Worm (Caenorhabditis elegans): Measurements from ENCODE around the gene str-78.
"Not testable (repeated sequence)": the region's sequence is repeated elsewhere in the genome, so short reads cannot be mapped to it uniquely, and the experiment has no call there.

str-78 gene

DNA sequence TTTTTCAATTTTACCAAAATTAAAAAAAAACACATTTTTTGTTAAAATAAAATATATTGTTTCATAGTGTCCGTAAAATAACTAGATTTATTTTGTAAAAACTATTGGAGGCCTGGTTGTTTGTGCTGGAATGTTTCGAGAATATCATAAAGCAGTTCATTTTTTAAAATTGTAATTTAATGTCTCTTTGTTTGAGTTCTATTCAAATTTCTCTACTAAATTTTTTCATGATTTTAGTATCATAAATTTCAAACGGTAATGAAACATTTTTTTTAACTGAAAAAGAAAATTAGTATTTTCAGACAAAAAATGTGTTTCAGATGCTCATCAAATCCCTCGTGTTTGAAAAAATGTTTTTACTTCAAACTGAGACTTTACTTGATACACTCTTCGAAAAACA lies 18.6 kb upstream of the str-78 start:
- no peak for TF ChIP-seq ceh-34 (tag; optimal IDR thresholded peaks at IDR 0.05)

DNA sequence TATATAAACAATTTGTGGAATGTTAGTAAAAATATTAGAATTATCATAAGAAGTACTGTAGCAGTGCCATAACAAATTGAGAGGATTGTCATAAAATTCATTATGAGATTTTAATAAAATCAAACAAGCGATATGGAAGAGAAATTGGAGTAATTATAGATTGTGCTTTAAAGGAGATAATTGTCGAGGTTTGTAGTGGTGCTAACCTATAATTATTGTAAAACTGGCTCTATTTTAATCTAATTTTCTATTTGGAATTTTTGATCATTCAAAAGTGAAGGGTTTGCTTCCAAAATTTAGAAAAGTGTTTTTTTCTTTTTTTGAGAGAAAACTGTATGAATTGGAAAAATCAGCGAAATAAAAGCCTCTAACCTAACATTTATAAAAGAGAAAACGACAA lies 6.2 kb downstream of the str-78 start, which contains the start of gene srg-51:
Gene srg-51, minus strand, starts transcription at position 101 of the 400 bp plus-strand sequence.
- TF ChIP-seq C08G9.2 (tag; optimal IDR thresholded peaks at IDR 0.05) (no peak), ceh-48 (tag; optimal IDR thresholded peaks at IDR 0.05) (no peak), madf-2 (tag; optimal IDR thresholded peaks at IDR 0.05) (no peak), ceh-34 (tag; optimal IDR thresholded peaks at IDR 0.05) (no peak), nfya-1 (tag; optimal IDR thresholded peaks at IDR 0.05) (no peak), rnt-1 (tag; optimal IDR thresholded peaks at IDR 0.05) (no peak), hlh-15 (tag; optimal IDR thresholded peaks at IDR 0.05) (no peak), ets-4 (tag; optimal IDR thresholded peaks at IDR 0.05) (no peak), sdc-2 (tag; optimal IDR thresholded peaks at IDR 0.05) (no peak), pros-1 (tag; optimal IDR thresholded peaks at IDR 0.05) (no peak)

DNA sequence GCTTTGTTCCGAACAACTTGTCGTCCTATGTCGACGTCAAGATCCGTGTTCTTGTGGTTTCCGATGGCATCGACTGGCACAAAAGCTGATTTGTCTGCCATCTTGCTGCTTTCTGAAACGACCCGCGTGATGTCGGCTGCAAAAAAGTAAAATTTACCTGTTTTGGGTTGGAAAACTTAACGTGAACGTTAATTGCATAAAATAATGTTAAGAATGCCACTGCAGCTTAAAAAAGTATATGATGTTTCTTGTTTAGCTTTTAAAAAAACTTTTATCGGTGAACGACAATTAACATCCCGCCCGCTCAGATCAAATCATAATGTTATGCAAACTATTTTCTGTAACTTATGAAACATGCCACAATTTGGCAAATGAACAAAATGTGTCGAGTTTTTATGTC lies 13.1 kb downstream of the str-78 start, which contains the start of gene M199.8:
Gene M199.8, minus strand, starts transcription at position 101 of the 400 bp plus-strand sequence.
- not testable (repeated sequence) for TF ChIP-seq ama-1 (optimal IDR thresholded peaks at IDR 0.05); fax-1 (tag; optimal IDR thresholded peaks at IDR 0.05); sox-2 (GFP tag; IDR thresholded peaks at IDR 0.05)

DNA sequence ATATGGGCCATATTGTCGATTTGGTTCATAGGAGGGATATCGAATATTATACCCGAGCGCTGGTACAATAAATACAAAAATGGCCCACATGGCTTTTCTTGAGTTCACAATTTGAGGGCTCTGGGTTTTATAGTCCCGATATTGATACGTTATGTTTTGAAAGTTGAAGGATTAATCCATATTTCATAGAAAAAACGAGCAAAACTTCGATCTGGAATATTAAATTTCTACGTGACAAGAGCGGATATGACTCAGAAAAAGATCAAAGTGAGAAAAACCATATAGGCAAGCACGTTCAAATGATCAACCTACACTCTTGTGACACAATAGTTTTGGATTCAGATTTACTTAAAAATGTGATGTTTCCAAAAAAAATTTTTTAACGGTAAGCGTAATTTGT lies 15.3 kb downstream of the str-78 start, which contains the start of gene col-135:
Gene col-135, minus strand, starts transcription at position 101 of the 400 bp plus-strand sequence.
- TF ChIP-seq lin-11 (tag; optimal IDR thresholded peaks at IDR 0.05) (no peak), sox-2 (GFP tag; IDR thresholded peaks at IDR 0.05) (no peak), odd-2 (tag; optimal IDR thresholded peaks at IDR 0.05) (no peak), ceh-45 (GFP tag; IDR thresholded peaks at IDR 0.05) (no peak), K02D7.2 (tag; optimal IDR thresholded peaks at IDR 0.05) (no peak), pros-1 (tag; optimal IDR thresholded peaks at IDR 0.05) (no peak)

DNA sequence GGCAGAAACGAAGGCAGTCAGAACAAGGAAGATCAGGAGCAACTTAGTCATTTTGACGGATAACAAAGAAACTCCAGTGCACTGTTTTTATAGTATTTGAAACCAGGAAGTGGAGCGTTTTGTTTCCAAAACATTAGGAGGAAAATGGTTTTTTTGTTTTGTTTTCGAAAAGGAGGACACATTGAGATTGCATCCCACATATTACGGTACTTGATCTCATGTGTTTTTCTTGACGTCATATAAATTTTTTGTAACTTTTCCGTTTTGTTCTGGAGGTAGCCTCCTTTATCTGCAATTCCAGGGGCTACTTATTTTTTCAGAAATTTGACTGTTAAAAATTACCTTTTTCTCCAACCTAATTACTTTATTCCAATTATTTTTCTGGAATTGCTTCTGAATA lies 19.3 kb downstream of the str-78 start, which contains the start of gene M199.9:
Gene M199.9, minus strand, starts transcription at position 101 of the 400 bp plus-strand sequence.
- TF ChIP-seq pax-1 (tag; optimal IDR thresholded peaks at IDR 0.05) (no peak), fkh-6 (tag; optimal IDR thresholded peaks at IDR 0.05) (no peak), elt-4 (tag; optimal IDR thresholded peaks at IDR 0.05) (no peak), K09A11.1 (tag; optimal IDR thresholded peaks at IDR 0.05; ENCODE audit: insufficient read depth) (no peak), C08G9.2 (tag; optimal IDR thresholded peaks at IDR 0.05) (no peak), fkh-10 (GFP tag; optimal IDR thresholded peaks at IDR 0.05) (no peak), nfya-1 (tag; optimal IDR thresholded peaks at IDR 0.05) (no peak), ztf-16 (tag; optimal IDR thresholded peaks at IDR 0.05) (no peak), unc-3 (GFP tag; conservative IDR thresholded peaks at IDR 0.05) (no peak), unc-3 (tag; optimal IDR thresholded peaks at IDR 0.05) (no peak), lin-11 (tag; optimal IDR thresholded peaks at IDR 0.05) (no peak), F13H6.1 (tag; optimal IDR thresholded peaks at IDR 0.05) (no peak), dve-1 (tag; optimal IDR thresholded peaks at IDR 0.05) (no peak)

DNA sequence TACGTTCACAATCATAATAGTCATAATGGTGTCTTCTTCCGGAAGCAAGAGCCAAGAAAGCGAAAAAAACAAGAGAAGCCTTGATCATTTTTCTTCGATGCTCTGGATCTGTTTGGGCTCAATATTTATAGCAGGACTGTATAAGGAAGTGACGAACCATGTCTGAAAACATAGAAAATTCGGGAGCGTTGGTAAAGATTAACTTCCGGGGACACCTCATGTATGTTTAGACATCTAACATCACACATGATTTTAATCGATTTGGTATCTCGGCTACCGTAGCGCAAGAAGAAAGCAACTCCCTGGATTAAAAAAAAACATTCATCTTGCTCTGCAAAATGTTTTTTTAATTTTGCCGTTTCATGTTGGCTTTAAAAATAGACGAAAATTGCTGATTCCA lies 21.0 kb downstream of the str-78 start, which contains the start of gene clec-190:
Gene clec-190, minus strand, starts transcription at position 101 of the 400 bp plus-strand sequence.
- no peak for TF ChIP-seq F13H6.1 (tag; optimal IDR thresholded peaks at IDR 0.05)
- no peak for TF ChIP-seq ceh-34 (tag; optimal IDR thresholded peaks at IDR 0.05)
- TF ChIP-seq ceh-22 (tag; optimal IDR thresholded peaks at IDR 0.05) = no peak

DNA sequence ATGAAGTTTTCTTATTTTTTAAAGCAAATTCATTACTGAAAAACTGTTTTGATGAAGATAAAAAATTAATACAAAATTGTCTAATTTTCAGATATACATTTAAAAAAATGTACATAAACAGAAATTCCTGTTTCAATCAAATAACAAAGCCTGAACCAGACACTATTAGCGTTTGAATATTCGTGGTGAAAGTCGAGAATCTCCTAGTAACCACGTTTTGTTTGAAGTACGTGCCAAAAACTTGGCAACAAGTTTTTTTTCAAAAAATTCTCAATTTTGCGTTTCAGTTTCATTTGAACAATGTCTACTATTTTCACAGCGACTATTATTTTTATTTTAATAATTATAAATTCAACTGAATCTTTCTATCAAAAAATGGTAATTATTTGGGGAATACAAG lies 24.1 kb downstream of the str-78 start, which contains the start of gene M199.7:
Gene M199.7, plus strand, starts transcription at position 301 of the 400 bp plus-strand sequence.
- TF ChIP-seq pag-3 (tag; optimal IDR thresholded peaks at IDR 0.05; ENCODE audit: borderline replicate concordance) (no peak), fkh-6 (tag; optimal IDR thresholded peaks at IDR 0.05) (no peak), hlh-13 (GFP tag; optimal IDR thresholded peaks at IDR 0.05) (no peak), ceh-31 (tag; optimal IDR thresholded peaks at IDR 0.05) (no peak)
